Worm (Caenorhabditis elegans) whole organism, early embryonic: ENCODE results near the gene F39G3.5.

ENCODE experiments used
- B0310.2 ChIP-seq: sonication (generic microtip); optimal IDR thresholded peaks from 2 replicates; lab custom pipeline; 2016; ENCODE audit warnings: mild to moderate bottlenecking, missing genetic modification characterization, missing compliant biosample characterization
- aly-1 ChIP-seq: sonication (generic microtip); optimal IDR thresholded peaks from 2 replicates; lab custom pipeline; 2016; ENCODE audit warnings: missing genetic modification characterization, missing compliant biosample characterization
- ama-1 ChIP-seq: fragments of 150-350 bp; optimal IDR thresholded peaks from 2 replicates; lab custom pipeline; 2014
- ceh-13 ChIP-seq: fragments of 200-800 bp; sonication (Bioruptor generic); optimal IDR thresholded peaks from 2 replicates; lab custom pipeline; 2018; ENCODE audit warnings: mild to moderate bottlenecking, missing genetic modification characterization, missing compliant biosample characterization
- ets-7 ChIP-seq: sonication (generic microtip); optimal IDR thresholded peaks from 2 replicates; lab custom pipeline; 2016; ENCODE audit warnings: missing genotype, missing genetic modification characterization, missing compliant biosample characterization
- flt-1 ChIP-seq: fragments of 200-800 bp; sonication (Bioruptor generic); IDR thresholded peaks from 2 replicates; pipeline ENCODE4 v1.3.6; 2022; ENCODE audit warnings: missing genetic modification characterization, missing compliant biosample characterization
- hmbx-1 ChIP-seq: sonication (generic microtip); optimal IDR thresholded peaks from 2 replicates; lab custom pipeline; 2016; ENCODE audit warnings: mild to moderate bottlenecking, missing genetic modification characterization, missing compliant biosample characterization
- hnd-1 ChIP-seq: sonication (generic microtip); optimal IDR thresholded peaks from 2 replicates; lab custom pipeline; 2016; ENCODE audit warnings: missing genetic modification characterization, missing compliant biosample characterization
- pes-1 ChIP-seq: fragments of 200-800 bp; sonication (Bioruptor generic); IDR thresholded peaks from 2 replicates; pipeline ENCODE4 v1.3.6; 2022; ENCODE audit warnings: missing genetic modification reagents, missing genetic modification characterization, missing compliant biosample characterization
- scrt-1 ChIP-seq: fragments of 200-800 bp; sonication (Bioruptor generic); IDR thresholded peaks from 2 replicates; pipeline ENCODE4 v1.3.6; 2022; ENCODE audit warnings: missing genetic modification characterization, missing compliant biosample characterization
- sea-1 ChIP-seq: fragments of 200-800 bp; sonication (Bioruptor generic); conservative IDR thresholded peaks from 2 replicates; pipeline ENCODE4 v1.3.6; 2022; ENCODE audit warnings: missing genetic modification characterization, missing compliant biosample characterization
- tbx-11 ChIP-seq: fragments of 200-800 bp; sonication (Bioruptor generic); IDR thresholded peaks from 2 replicates; pipeline ENCODE4 v1.3.6; 2022; ENCODE audit warnings: missing genetic modification characterization, missing compliant biosample characterization
- tbx-37 ChIP-seq: fragments of 200-800 bp; sonication (Bioruptor generic); conservative IDR thresholded peaks from 2 replicates; pipeline ENCODE4 v1.3.6; 2022; ENCODE audit warnings: missing genetic modification reagents, missing genetic modification characterization, missing compliant biosample characterization
- tra-4 ChIP-seq: sonication (generic microtip); optimal IDR thresholded peaks from 2 replicates; lab custom pipeline; 2017; ENCODE audit warnings: missing genetic modification characterization, missing compliant biosample characterization

DNA sequence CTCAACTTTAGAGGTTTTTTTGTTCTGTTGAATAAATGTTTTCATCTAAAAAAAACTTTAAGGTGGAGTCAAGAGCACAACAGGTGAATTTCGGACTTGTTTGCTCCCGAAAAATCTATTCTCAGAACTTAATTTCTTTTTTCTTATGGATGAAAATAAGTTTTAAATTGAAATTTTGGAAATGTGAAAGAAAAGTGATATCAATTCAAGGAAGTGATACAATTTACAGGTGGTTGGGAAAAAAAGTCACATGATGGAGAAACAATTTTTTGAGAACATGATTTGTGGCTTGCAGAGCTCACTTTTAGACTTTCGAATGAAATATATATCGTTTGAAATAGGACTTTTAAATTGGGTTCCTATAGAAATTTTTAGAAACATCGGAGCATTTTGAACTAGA is 14.8 kb upstream of the F39G3.5 start:
- TF ChIP-seq flt-1 (GFP tag; lab: Robert Waterston, UW) (no peak), ama-1 (lab: Kevin White, UChicago) (no peak), ceh-13 (GFP tag; lab: Kevin White, UChicago) (no peak), aly-1 (tag; lab: Kevin White, UChicago) (no peak), ets-7 (tag; lab: Kevin White, UChicago) (no peak), hmbx-1 (tag; lab: Kevin White, UChicago) (no peak), sea-1 (GFP tag; lab: Robert Waterston, UW) (no peak), tbx-37 (no peak), pes-1 (GFP tag; lab: Robert Waterston, UW) (no peak), hnd-1 (no peak), tbx-11 (GFP tag; lab: Robert Waterston, UW) (no peak), scrt-1 (GFP tag; lab: Robert Waterston, UW) (no peak), B0310.2 (tag; lab: Kevin White, UChicago) (no peak), tra-4 (tag; lab: Kevin White, UChicago) (no peak)
